Fruit fly (Drosophila melanogaster) whole organism, embryonic: ENCODE measurements around the gene CG10132.

Experiments used
- ATbp ChIP-seq: fragments of 200-800 bp; sonication (Bioruptor generic); optimal IDR thresholded peaks from 2 replicates; lab custom pipeline; 2017; ENCODE audit warnings: missing biosample characterization, mild to moderate bottlenecking, missing genetic modification characterization, missing genetic modification reagents
- CG10654 ChIP-seq: fragments of 200-800 bp; sonication (Bioruptor generic); optimal IDR thresholded peaks from 2 replicates; lab custom pipeline; 2016; ENCODE audit warnings: missing biosample characterization, missing genetic modification characterization
- CG11398 ChIP-seq: fragments of 200-800 bp; sonication (Bioruptor generic); optimal IDR thresholded peaks from 2 replicates; lab custom pipeline; 2016; ENCODE audit warnings: missing biosample characterization, missing genetic modification characterization
- CG11456 ChIP-seq: fragments of 200-800 bp; sonication (Bioruptor generic); IDR thresholded peaks from 3 replicates; pipeline ENCODE4 v1.3.6; 2022; ENCODE audit warnings: missing biosample characterization, missing genetic modification characterization
- CG1233 ChIP-seq: fragments of 200-800 bp; sonication (Bioruptor generic); optimal IDR thresholded peaks from 4 replicates; lab custom pipeline; 2018; ENCODE audit warnings: missing biosample characterization, mild to moderate bottlenecking, missing genetic modification characterization
- CG13287 ChIP-seq: fragments of 200-800 bp; sonication (Bioruptor generic); IDR thresholded peaks from 2 replicates; pipeline ENCODE4 v1.3.6; 2022; ENCODE audit warnings: missing biosample characterization, missing genetic modification characterization; ENCODE audit not compliant: partially characterized antibody
- CG16813 ChIP-seq: fragments of 200-800 bp; sonication (Bioruptor generic); IDR thresholded peaks from 3 replicates; pipeline ENCODE4 v1.3.6; 2022; ENCODE audit warnings: missing biosample characterization, missing genetic modification characterization; ENCODE audit not compliant: partially characterized antibody
- CG17186 ChIP-seq: fragments of 200-800 bp; sonication (Bioruptor generic); optimal IDR thresholded peaks from 3 replicates; lab custom pipeline; 2017; ENCODE audit warnings: missing biosample characterization, missing genetic modification reagents, missing genetic modification characterization
- CG17802 ChIP-seq: fragments of 200-800 bp; sonication (Bioruptor generic); optimal IDR thresholded peaks from 2 replicates; lab custom pipeline; 2018; ENCODE audit warnings: missing biosample characterization, mild to moderate bottlenecking, missing genetic modification characterization, moderate library complexity
- CG2199 ChIP-seq: fragments of 200-800 bp; sonication (Bioruptor generic); IDR thresholded peaks from 3 replicates; pipeline ENCODE4 v1.3.6; 2022; ENCODE audit warnings: missing biosample characterization, missing genetic modification characterization
- CG30431 ChIP-seq: fragments of 200-800 bp; sonication (Bioruptor generic); optimal IDR thresholded peaks from 2 replicates; lab custom pipeline; 2017; ENCODE audit warnings: missing biosample characterization, missing genetic modification characterization
- CG32772 ChIP-seq: fragments of 200-800 bp; sonication (Bioruptor generic); IDR thresholded peaks from 2 replicates; pipeline ENCODE4 v1.3.6; 2022; ENCODE audit warnings: missing biosample characterization, missing genetic modification characterization
- CG3847 ChIP-seq: fragments of 200-800 bp; sonication (Bioruptor generic); IDR thresholded peaks from 2 replicates; pipeline ENCODE4 v1.3.6; 2022; ENCODE audit warnings: missing biosample characterization, missing genetic modification characterization
- CG4282 ChIP-seq: fragments of 200-800 bp; sonication (Bioruptor generic); optimal IDR thresholded peaks from 2 replicates; lab custom pipeline; 2016; ENCODE audit warnings: missing biosample characterization, missing genetic modification characterization
- CG4854 ChIP-seq: fragments of 200-800 bp; sonication (Bioruptor generic); optimal IDR thresholded peaks from 2 replicates; lab custom pipeline; 2016; ENCODE audit warnings: missing biosample characterization, missing genetic modification characterization, inconsistent platforms
- CG5180 ChIP-seq: fragments of 200-800 bp; sonication (Bioruptor generic); optimal IDR thresholded peaks from 3 replicates; lab custom pipeline; 2017; ENCODE audit warnings: missing biosample characterization, missing genetic modification characterization, mild to moderate bottlenecking, moderate library complexity, missing genetic modification reagents
- CG8089 ChIP-seq: fragments of 200-800 bp; sonication (Bioruptor generic); optimal IDR thresholded peaks from 3 replicates; lab custom pipeline; 2016; ENCODE audit warnings: missing biosample characterization, missing genetic modification characterization
- CG9727 ChIP-seq: fragments of 200-800 bp; sonication (Bioruptor generic); optimal IDR thresholded peaks from 3 replicates; lab custom pipeline; 2017; ENCODE audit warnings: missing biosample characterization, mild to moderate bottlenecking, missing genetic modification characterization
- Chrac-16 ChIP-seq: fragments of 200-800 bp; sonication (Bioruptor generic); optimal IDR thresholded peaks from 3 replicates; lab custom pipeline; 2016; ENCODE audit warnings: missing biosample characterization, missing genetic modification characterization
- Deaf1 ChIP-seq: fragments of 200-800 bp; optimal IDR thresholded peaks from 3 replicates; lab custom pipeline; 2019; ENCODE audit warnings: missing biosample characterization, mild to moderate bottlenecking, missing genetic modification characterization, moderate library complexity
- Dfd ChIP-seq, 2 experiments: fragments of >200 bp; optimal IDR thresholded peaks; 2 replicates each; lab custom pipeline; 2017; ENCODE audit warnings: missing biosample characterization in 2 of 2, missing genetic modification characterization in 2 of 2
- HLH3B ChIP-seq: fragments of 200-800 bp; sonication (Bioruptor generic); IDR thresholded peaks from 2 replicates; pipeline ENCODE4 v1.3.6; 2022; ENCODE audit warnings: missing biosample characterization, missing genetic modification characterization
- HmgZ ChIP-seq: fragments of 200-800 bp; sonication (Bioruptor generic); optimal IDR thresholded peaks from 2 replicates; lab custom pipeline; 2018; ENCODE audit warnings: missing biosample characterization, mild to moderate bottlenecking, missing genetic modification characterization
- Hmr ChIP-seq: fragments of 200-800 bp; sonication (Bioruptor generic); optimal IDR thresholded peaks from 3 replicates; lab custom pipeline; 2017; ENCODE audit warnings: mild to moderate bottlenecking, missing biosample characterization, missing genetic modification reagents, missing genetic modification characterization
- Lhr ChIP-seq: fragments of 200-800 bp; sonication (Bioruptor generic); optimal IDR thresholded peaks from 3 replicates; lab custom pipeline; 2017; ENCODE audit warnings: mild to moderate bottlenecking, missing biosample characterization, missing genetic modification reagents, missing genetic modification characterization
- Mad ChIP-seq: fragments of 200-800 bp; sonication (Bioruptor generic); optimal IDR thresholded peaks from 2 replicates; lab custom pipeline; 2016; ENCODE audit warnings: missing biosample characterization, missing genetic modification characterization
- Med ChIP-seq: fragments of 200-800 bp; sonication (Bioruptor generic); peaks from one replicate; lab custom pipeline; 2016; ENCODE audit warnings: missing biosample characterization, missing genetic modification characterization, mild to moderate bottlenecking, inconsistent platforms, moderate library complexity
- Opbp ChIP-seq: fragments of 200-800 bp; sonication (Bioruptor generic); IDR thresholded peaks from 3 replicates; pipeline ENCODE4 v1.3.6; 2022; ENCODE audit warnings: missing biosample characterization, missing genetic modification characterization; ENCODE audit not compliant: partially characterized antibody
- Sin3A ChIP-seq: fragments of >200 bp; optimal IDR thresholded peaks from 2 replicates; lab custom pipeline; 2018
- Sry-δ ChIP-seq: fragments of 200-800 bp; sonication (Bioruptor generic); optimal IDR thresholded peaks from 2 replicates; lab custom pipeline; 2016; ENCODE audit warnings: missing biosample characterization, missing genetic modification characterization
- Xrp1 ChIP-seq: fragments of 200-800 bp; sonication (Bioruptor generic); IDR thresholded peaks from 2 replicates; pipeline ENCODE4 v1.3.6; 2022; ENCODE audit warnings: missing biosample characterization, missing genetic modification characterization
- abd-A ChIP-seq: fragments of 200-800 bp; sonication (Bioruptor generic); optimal IDR thresholded peaks from 3 replicates; lab custom pipeline; 2019; ENCODE audit warnings: missing biosample characterization, mild to moderate bottlenecking, missing genetic modification characterization, moderate library complexity
- aop ChIP-seq: fragments of 200-800 bp; sonication (Bioruptor generic); IDR thresholded peaks from 2 replicates; pipeline ENCODE4 v1.3.6; 2022; ENCODE audit warnings: missing biosample characterization, missing genetic modification characterization
- ara ChIP-seq: fragments of 200-800 bp; sonication (Bioruptor generic); IDR thresholded peaks from 2 replicates; pipeline ENCODE4 v1.3.6; 2022; ENCODE audit warnings: missing biosample characterization, missing genetic modification characterization
- caup ChIP-seq: fragments of 200-800 bp; sonication (Bioruptor generic); optimal IDR thresholded peaks from 3 replicates; lab custom pipeline; 2017; ENCODE audit warnings: missing biosample characterization, mild to moderate bottlenecking, missing genetic modification characterization, moderate library complexity; ENCODE audit not compliant: severe bottlenecking
- chinmo ChIP-seq: fragments of 200-800 bp; sonication (Bioruptor generic); IDR thresholded peaks from 4 replicates; pipeline ENCODE4 v1.3.6; 2022; ENCODE audit warnings: missing biosample characterization, missing genetic modification characterization; ENCODE audit not compliant: partially characterized antibody
- chm ChIP-seq: fragments of 200-800 bp; sonication (Bioruptor generic); IDR thresholded peaks from 2 replicates; pipeline ENCODE4 v1.3.6; 2022; ENCODE audit warnings: missing biosample characterization, missing genetic modification characterization
- disco-r ChIP-seq: fragments of 200-800 bp; sonication (Bioruptor generic); optimal IDR thresholded peaks from 2 replicates; lab custom pipeline; 2016; ENCODE audit warnings: missing biosample characterization, missing genetic modification characterization
- gro ChIP-seq: fragments of 200-800 bp; sonication (Bioruptor generic); optimal IDR thresholded peaks from 2 replicates; lab custom pipeline; 2016; ENCODE audit warnings: missing biosample characterization, missing genetic modification characterization
- hkb ChIP-seq, 2 experiments: fragments of 200-800 bp in 1 of 2; fragments of >200 bp in 1 of 2; sonication (Bioruptor generic) in 1 of 2; IDR thresholded peaks in 1 of 2; optimal IDR thresholded peaks in 1 of 2; 2 replicates each; pipeline versions ENCODE4 v1.3.6 to Lab custom; 2017 to 2022; ENCODE audit warnings: missing biosample characterization in 1 of 2, missing genetic modification characterization in 1 of 2
- jumu ChIP-seq: fragments of 200-800 bp; sonication (Bioruptor generic); optimal IDR thresholded peaks from 3 replicates; lab custom pipeline; 2016; ENCODE audit warnings: missing biosample characterization, missing genetic modification characterization
- lilli ChIP-seq: fragments of 200-800 bp; sonication (Bioruptor generic); optimal IDR thresholded peaks from 3 replicates; lab custom pipeline; 2016; ENCODE audit warnings: missing biosample characterization, missing genetic modification characterization
- odd ChIP-seq: fragments of 200-800 bp; sonication (Bioruptor generic); optimal IDR thresholded peaks from 2 replicates; lab custom pipeline; 2017; ENCODE audit warnings: missing biosample characterization, mild to moderate bottlenecking, missing genetic modification characterization
- org-1 ChIP-seq: fragments of 200-800 bp; sonication (Bioruptor generic); optimal IDR thresholded peaks from 2 replicates; lab custom pipeline; 2017; ENCODE audit warnings: missing biosample characterization, missing genetic modification characterization
- run ChIP-seq: fragments of 200-800 bp; sonication (Bioruptor generic); optimal IDR thresholded peaks from 3 replicates; lab custom pipeline; 2018; ENCODE audit warnings: missing biosample characterization, mild to moderate bottlenecking, missing genetic modification characterization
- schlank ChIP-seq: fragments of 200-800 bp; sonication (Bioruptor generic); optimal IDR thresholded peaks from 2 replicates; lab custom pipeline; 2018; ENCODE audit warnings: missing biosample characterization, mild to moderate bottlenecking, missing genetic modification characterization
- vvl ChIP-seq: fragments of 200-800 bp; sonication (Bioruptor generic); IDR thresholded peaks from 2 replicates; pipeline ENCODE4 v1.3.6; 2022; ENCODE audit warnings: missing biosample characterization, missing genetic modification characterization
- wek ChIP-seq: fragments of 200-800 bp; sonication (Bioruptor generic); optimal IDR thresholded peaks from 3 replicates; lab custom pipeline; 2018; ENCODE audit warnings: missing biosample characterization, mild to moderate bottlenecking, missing genetic modification characterization, moderate library complexity
- zen2 ChIP-seq: fragments of 200-800 bp; sonication (Bioruptor generic); IDR thresholded peaks from 3 replicates; pipeline ENCODE4 v1.3.6; 2022; ENCODE audit warnings: missing biosample characterization, missing genetic modification characterization; ENCODE audit not compliant: partially characterized antibody

CG10132 gene

dm6 chr2L:19533247-19533646, 14.6 kb downstream of the CG10132 start, which contains the start of gene CG33116 (continued):
- peak; percentile 3 for TF ChIP-seq hkb (optimal IDR thresholded peaks at IDR 0.05; lab: Kevin White, UChicago)
- TF ChIP-seq hkb (GFP tag; IDR thresholded peaks at IDR 0.05; lab: Robert Waterston, UW) = peak; percentile 79
- TF ChIP-seq Chrac-16 (GFP tag; lab: Kevin White, UChicago) = peak; percentile 81
- peak; percentile 89 for TF ChIP-seq HmgZ
- no peak for TF ChIP-seq CG16813
- peak; percentile 83 for TF ChIP-seq jumu (GFP tag; lab: Kevin White, UChicago)
- peak; percentile 80 for TF ChIP-seq Sin3A
- TF ChIP-seq odd (GFP tag; lab: Kevin White, UChicago) = peak; percentile 66
- peak; percentile 48 for TF ChIP-seq Sry-δ (GFP tag; lab: Kevin White, UChicago)
- peak; percentile 86 for TF ChIP-seq chm
- peak; percentile 41 for TF ChIP-seq run (tag; lab: Kevin White, UChicago)
- TF ChIP-seq abd-A = no peak
- peak; percentile 87 for TF ChIP-seq vvl
- TF ChIP-seq CG30431 (GFP tag; lab: Kevin White, UChicago) = peak; percentile 70
- TF ChIP-seq ATbp = peak; percentile 75
- peak; percentile 88 for TF ChIP-seq Hmr (GFP tag; lab: Kevin White, UChicago)
- TF ChIP-seq Mad (GFP tag; lab: Kevin White, UChicago) = peak; percentile 84
- TF ChIP-seq Deaf1 (tag; lab: Kevin White, UChicago) = peak; percentile 42
- peak; percentile 63; the same call in 1 of the 2 replicates for TF ChIP-seq ara (GFP tag; lab: Robert Waterston, UW)
- peak; percentile 89; the same call in 2 of the 3 replicates for TF ChIP-seq CG2199
- TF ChIP-seq gro (GFP tag; lab: Kevin White, UChicago) = peak; percentile 86
- TF ChIP-seq caup (GFP tag; lab: Kevin White, UChicago) = peak; percentile 82
- peak; percentile 89 for TF ChIP-seq lilli
- TF ChIP-seq zen2 (GFP tag; lab: Robert Waterston, UW) = no peak
- TF ChIP-seq CG4282 (GFP tag; lab: Kevin White, UChicago) = peak; percentile 47
- TF ChIP-seq chinmo (GFP tag; lab: Robert Waterston, UW) = 0 out of 4 replicates have a peak, but pooled peaks have one; percentile 46
- peak; percentile 76 for TF ChIP-seq HLH3B (GFP tag; lab: Robert Waterston, UW)
- TF ChIP-seq CG32772 (GFP tag; lab: Robert Waterston, UW) = peak; percentile 67
- peak; percentile 54 for TF ChIP-seq CG13287 (GFP tag; lab: Robert Waterston, UW)
- peak; percentile 70 for TF ChIP-seq CG4854 (GFP tag; lab: Kevin White, UChicago)
- peak; percentile 79 for TF ChIP-seq CG9727 (GFP tag; lab: Kevin White, UChicago)
- peak; percentile 54 for TF ChIP-seq wek (GFP tag; lab: Kevin White, UChicago)
- TF ChIP-seq Dfd (GFP tag; optimal IDR thresholded peaks at IDR 0.05; lab: Kevin White, UChicago) = no peak
- peak; percentile 59 for TF ChIP-seq CG17802
- peak; percentile 60 for TF ChIP-seq CG11398
- peak; percentile 68 for TF ChIP-seq CG8089 (GFP tag; lab: Kevin White, UChicago)
- peak; percentile 80 for TF ChIP-seq CG1233 (GFP tag; lab: Kevin White, UChicago)
- peak; percentile 70 for TF ChIP-seq CG17186 (GFP tag; lab: Kevin White, UChicago)
- peak; percentile 85 for TF ChIP-seq CG11456 (GFP tag; lab: Robert Waterston, UW)
- peak; percentile 69 for TF ChIP-seq schlank
- TF ChIP-seq disco-r (GFP tag; lab: Kevin White, UChicago) = peak; percentile 66
- peak; percentile 44 for TF ChIP-seq Lhr (GFP tag; lab: Kevin White, UChicago)
- no peak for TF ChIP-seq aop
- peak; percentile 84 for TF ChIP-seq CG10654 (GFP tag; lab: Kevin White, UChicago)
- peak; percentile 9 for TF ChIP-seq CG5180
- TF ChIP-seq Opbp = peak; percentile 65; the same call in 2 of the 3 replicates
- TF ChIP-seq org-1 (GFP tag; lab: Kevin White, UChicago) = peak; percentile 75
- peak; percentile 98 for TF ChIP-seq Med (GFP tag; lab: Kevin White, UChicago)
- peak; percentile 83 for TF ChIP-seq CG3847 (GFP tag; lab: Robert Waterston, UW)
- peak; percentile 77 for TF ChIP-seq Xrp1
